Worm (Caenorhabditis elegans) whole organism, L4 larva: ENCODE results near the gene F13C5.2.

Experiments
- F26F4.8 ChIP-seq: fragments of 200-800 bp; sonication (Bioruptor generic); conservative IDR thresholded peaks from 2 replicates; pipeline ENCODE4 v1.3.6; 2022; ENCODE audit warnings: missing genetic modification characterization, missing compliant biosample characterization
- T20F7.1 ChIP-seq: fragments of 200-800 bp; sonication (Bioruptor generic); optimal IDR thresholded peaks from 2 replicates; lab custom pipeline; 2018; ENCODE audit warnings: mild to moderate bottlenecking, missing genetic modification characterization, missing compliant biosample characterization
- T26A8.4 ChIP-seq: fragments of 200-800 bp; sonication (Bioruptor generic); IDR thresholded peaks from 2 replicates; pipeline ENCODE4 v1.3.6; 2022; ENCODE audit warnings: missing genetic modification characterization, missing compliant biosample characterization
- Y105C5A.15 ChIP-seq: fragments of 200-800 bp; sonication (Bioruptor generic); IDR thresholded peaks from 2 replicates; pipeline ENCODE4 v1.3.6; 2022; ENCODE audit warnings: missing genetic modification characterization, missing compliant biosample characterization
- Y5F2A.4 ChIP-seq: fragments of 200-800 bp; sonication (Bioruptor generic); optimal IDR thresholded peaks from 2 replicates; lab custom pipeline; 2018; ENCODE audit warnings: mild to moderate bottlenecking, missing genetic modification characterization, missing compliant biosample characterization
- ZK337.2 ChIP-seq: fragments of 200-800 bp; sonication (Bioruptor generic); IDR thresholded peaks from 2 replicates; pipeline ENCODE4 v1.3.6; 2022; ENCODE audit warnings: missing genetic modification reagents, missing genetic modification characterization, missing compliant biosample characterization
- ZK546.5 ChIP-seq, 2 experiments: sonication (generic microtip); optimal IDR thresholded peaks; 2 replicates each; lab custom pipeline; 2017; ENCODE audit warnings: missing biosample characterization in 2 of 2, missing genetic modification characterization in 2 of 2
- aha-1 ChIP-seq: fragments of 150-350 bp; peaks from one replicate; lab custom pipeline; 2014; ENCODE audit warnings: missing biosample characterization, missing genetic modification characterization
- ceh-28 ChIP-seq: fragments of 150-350 bp; optimal IDR thresholded peaks from 2 replicates; lab custom pipeline; 2014; ENCODE audit warnings: missing biosample characterization, missing genetic modification reagents, missing genetic modification characterization
- ceh-32 ChIP-seq: sonication (generic microtip); optimal IDR thresholded peaks from 2 replicates; lab custom pipeline; 2016; ENCODE audit warnings: mild to moderate bottlenecking, missing genetic modification characterization, missing compliant biosample characterization; ENCODE audit not compliant: poor library complexity
- ceh-62 ChIP-seq: sonication (generic microtip); optimal IDR thresholded peaks from 2 replicates; lab custom pipeline; 2017; ENCODE audit warnings: missing biosample characterization, missing genetic modification characterization
- ceh-82 ChIP-seq: sonication (generic microtip); optimal IDR thresholded peaks from 2 replicates; lab custom pipeline; 2017; ENCODE audit warnings: missing biosample characterization, missing genetic modification characterization
- ces-1 ChIP-seq: fragments of 150-350 bp; sonication (generic microtip); optimal IDR thresholded peaks from 4 replicates; lab custom pipeline; 2014; ENCODE audit warnings: missing biosample characterization, missing genetic modification reagents, missing genetic modification characterization
- cey-2 ChIP-seq: sonication (generic microtip); optimal IDR thresholded peaks from 3 replicates; lab custom pipeline; 2017; ENCODE audit warnings: missing genetic modification characterization, mild to moderate bottlenecking, missing compliant biosample characterization, antibody characterized with exemption, borderline replicate concordance; ENCODE audit not compliant: insufficient read depth
- ctbp-1 ChIP-seq: fragments of 200-800 bp; sonication (Bioruptor generic); IDR thresholded peaks from 2 replicates; pipeline ENCODE4 v1.3.6; 2022; ENCODE audit warnings: missing genetic modification reagents, missing genetic modification characterization, missing compliant biosample characterization
- daf-19 ChIP-seq: fragments of 200-800 bp; sonication (Bioruptor generic); conservative IDR thresholded peaks from 2 replicates; pipeline ENCODE4 v1.3.6; 2022; ENCODE audit warnings: missing genetic modification characterization, missing compliant biosample characterization
- daf-8 ChIP-seq: fragments of 200-800 bp; sonication (Bioruptor generic); IDR thresholded peaks from 2 replicates; pipeline ENCODE4 v1.3.6; 2022; ENCODE audit warnings: missing genetic modification characterization, missing compliant biosample characterization
- dmd-8 ChIP-seq: fragments of 200-800 bp; sonication (Bioruptor generic); IDR thresholded peaks from 2 replicates; pipeline ENCODE4 v1.3.6; 2022; ENCODE audit warnings: missing genetic modification characterization, missing compliant biosample characterization
- dve-1 ChIP-seq: sonication (generic microtip); optimal IDR thresholded peaks from 2 replicates; lab custom pipeline; 2017; ENCODE audit warnings: antibody characterized with exemption, mild to moderate bottlenecking, missing genetic modification characterization, missing compliant biosample characterization; ENCODE audit not compliant: insufficient read depth
- egl-43 ChIP-seq: fragments of 200-800 bp; sonication (Bioruptor generic); IDR thresholded peaks from 2 replicates; pipeline ENCODE4 v1.3.6; 2022; ENCODE audit warnings: missing genetic modification reagents, missing genetic modification characterization, missing compliant biosample characterization
- fkh-10 ChIP-seq: fragments of 150-350 bp; optimal IDR thresholded peaks from 2 replicates; lab custom pipeline; 2014; ENCODE audit warnings: missing biosample characterization, missing genetic modification reagents, missing genetic modification characterization
- hlh-11 ChIP-seq: fragments of 200-800 bp; sonication (Bioruptor generic); optimal IDR thresholded peaks from 2 replicates; lab custom pipeline; 2018; ENCODE audit warnings: mild to moderate bottlenecking, missing genetic modification characterization, missing compliant biosample characterization
- hmg-1.1 ChIP-seq: fragments of 200-800 bp; sonication (Bioruptor generic); IDR thresholded peaks from 2 replicates; pipeline ENCODE4 v1.3.6; 2022; ENCODE audit warnings: missing genetic modification reagents, missing genetic modification characterization, missing compliant biosample characterization
- lim-7 ChIP-seq: fragments of 200-800 bp; sonication (Bioruptor generic); IDR thresholded peaks from 2 replicates; pipeline ENCODE4 v1.3.6; 2022; ENCODE audit warnings: missing genetic modification characterization, missing compliant biosample characterization
- lin-13 ChIP-seq: fragments of 150-350 bp; optimal IDR thresholded peaks from 2 replicates; lab custom pipeline; 2014; ENCODE audit warnings: missing biosample characterization, missing genetic modification reagents, missing genetic modification characterization
- mxl-2 ChIP-seq: fragments of 200-800 bp; sonication (Bioruptor generic); conservative IDR thresholded peaks from 2 replicates; pipeline ENCODE4 v1.3.6; 2022; ENCODE audit warnings: missing genetic modification reagents, missing genetic modification characterization, missing compliant biosample characterization
- mxl-3 ChIP-seq: fragments of 200-800 bp; sonication (Bioruptor generic); optimal IDR thresholded peaks from 2 replicates; lab custom pipeline; 2018; ENCODE audit warnings: mild to moderate bottlenecking, missing genetic modification characterization, missing compliant biosample characterization
- nhr-102 ChIP-seq: sonication (generic microtip); optimal IDR thresholded peaks from 2 replicates; lab custom pipeline; 2016; ENCODE audit warnings: mild to moderate bottlenecking, missing genetic modification characterization, moderate library complexity, missing compliant biosample characterization
- nhr-111 ChIP-seq: fragments of 200-800 bp; sonication (Bioruptor generic); optimal IDR thresholded peaks from 2 replicates; lab custom pipeline; 2018; ENCODE audit warnings: mild to moderate bottlenecking, missing genetic modification characterization, missing compliant biosample characterization
- nhr-25 ChIP-seq: sonication (generic microtip); optimal IDR thresholded peaks from 2 replicates; lab custom pipeline; 2017; ENCODE audit warnings: missing genetic modification characterization, mild to moderate bottlenecking, missing compliant biosample characterization, antibody characterized with exemption, moderate library complexity, borderline replicate concordance; ENCODE audit not compliant: insufficient read depth
- nhr-42 ChIP-seq: fragments of 200-800 bp; sonication (Bioruptor generic); IDR thresholded peaks from 2 replicates; pipeline ENCODE4 v1.3.6; 2022; ENCODE audit warnings: missing genetic modification characterization, missing compliant biosample characterization
- nhr-76 ChIP-seq: fragments of 150-350 bp; optimal IDR thresholded peaks from 2 replicates; lab custom pipeline; 2014; ENCODE audit warnings: missing biosample characterization, missing genetic modification characterization
- nhr-77 ChIP-seq: fragments of 150-350 bp; optimal IDR thresholded peaks from 2 replicates; lab custom pipeline; 2014; ENCODE audit warnings: missing biosample characterization, missing genetic modification characterization
- pha-4 ChIP-seq, 2 experiments: fragments of 150-350 bp in 1 of 2; fragments of 200-800 bp in 1 of 2; sonication (Bioruptor generic) in 1 of 2; IDR thresholded peaks in 1 of 2; optimal IDR thresholded peaks in 1 of 2; 2 replicates each; pipeline versions ENCODE4 v1.3.6 to Lab custom; 2014 to 2022; ENCODE audit warnings: missing genetic modification characterization in 2 of 2, missing genetic modification reagents in 2 of 2, missing biosample characterization in 1 of 2, missing compliant biosample characterization in 1 of 2
- pqm-1 ChIP-seq: sonication (generic microtip); optimal IDR thresholded peaks from 2 replicates; lab custom pipeline; 2017; ENCODE audit warnings: missing biosample characterization, missing genetic modification characterization
- rbr-2 ChIP-seq: sonication (generic microtip); optimal IDR thresholded peaks from 2 replicates; lab custom pipeline; 2016; ENCODE audit warnings: missing genotype, missing genetic modification characterization, missing compliant biosample characterization
- set-16 ChIP-seq: fragments of 200-800 bp; sonication (Bioruptor generic); IDR thresholded peaks from 2 replicates; pipeline ENCODE4 v1.3.6; 2022; ENCODE audit warnings: missing genetic modification reagents, missing genetic modification characterization, missing compliant biosample characterization
- spr-3 ChIP-seq: fragments of 200-800 bp; sonication (Bioruptor generic); optimal IDR thresholded peaks from 2 replicates; lab custom pipeline; 2018; ENCODE audit warnings: mild to moderate bottlenecking, missing genetic modification characterization, missing compliant biosample characterization
- tra-1 ChIP-seq: fragments of 200-800 bp; sonication (Bioruptor generic); IDR thresholded peaks from 2 replicates; pipeline ENCODE4 v1.3.6; 2022; ENCODE audit warnings: missing genetic modification reagents, missing genetic modification characterization, missing compliant biosample characterization
- unc-130 ChIP-seq: sonication (generic microtip); optimal IDR thresholded peaks from 2 replicates; lab custom pipeline; 2016; ENCODE audit warnings: missing genetic modification reagents, missing genetic modification characterization, missing compliant biosample characterization
- unc-62 ChIP-seq, 3 experiments: fragments of 150-350 bp in 1 of 3; sonication (generic microtip); optimal IDR thresholded peaks in 2 of 3; peaks in 1 of 3; 1 replicate in 1 of 3; 2 replicates in 2 of 3; lab custom pipeline; 2014 to 2017; ENCODE audit warnings: missing biosample characterization in 3 of 3, missing genetic modification characterization in 3 of 3, missing genetic modification reagents in 3 of 3, missing genotype in 1 of 3
- zag-1 ChIP-seq: fragments of 150-350 bp; optimal IDR thresholded peaks from 2 replicates; lab custom pipeline; 2014; ENCODE audit warnings: missing biosample characterization, missing genetic modification characterization
- zip-2 ChIP-seq: fragments of 150-350 bp; optimal IDR thresholded peaks from 2 replicates; lab custom pipeline; 2014; ENCODE audit warnings: missing biosample characterization, missing genetic modification characterization

F13C5.2 gene

DNA sequence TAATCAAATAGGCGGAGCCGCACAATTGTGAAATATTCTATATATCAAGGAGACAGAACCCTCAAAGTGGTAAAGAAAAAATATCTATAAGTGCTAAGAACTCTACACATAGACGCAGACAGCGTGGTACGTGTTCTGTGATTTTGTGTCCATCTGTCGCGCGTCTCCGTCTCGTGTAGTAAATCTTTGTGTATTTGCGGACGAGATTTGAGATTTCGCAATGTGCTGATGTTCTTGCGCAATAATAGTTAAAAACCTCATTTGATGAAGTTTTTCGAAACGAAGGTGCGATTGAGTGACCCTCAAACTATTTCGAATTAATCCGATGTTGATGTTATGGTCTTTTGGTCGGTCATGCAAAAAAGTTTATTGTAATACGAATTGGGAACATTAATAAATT is 20.5 kb upstream of the F13C5.2 start (continued):
- no peak for TF ChIP-seq nhr-76 (tag; lab: Kevin White, UChicago)
- TF ChIP-seq daf-19 (GFP tag; lab: Robert Waterston, UW): no peak
- TF ChIP-seq ceh-32 (tag; lab: Kevin White, UChicago): no peak
- no peak for TF ChIP-seq nhr-25 (tag; lab: Kevin White, UChicago)
- no peak for TF ChIP-seq mxl-2 (GFP tag; lab: Robert Waterston, UW)
- no peak for TF ChIP-seq ceh-82
- no peak for TF ChIP-seq daf-8 (GFP tag; lab: Robert Waterston, UW)
- peak; percentile 28 for TF ChIP-seq hlh-11 (tag; lab: Kevin White, UChicago)
- no peak for TF ChIP-seq egl-43 (GFP tag; lab: Robert Waterston, UW)
- TF ChIP-seq T26A8.4 (GFP tag; lab: Robert Waterston, UW): no peak
- peak; percentile 22 for TF ChIP-seq mxl-3 (GFP tag; lab: Kevin White, UChicago)
- TF ChIP-seq ceh-28 (tag; lab: Kevin White, UChicago): no peak
- peak; percentile 85 for TF ChIP-seq zip-2 (tag; lab: Kevin White, UChicago)
- TF ChIP-seq rbr-2: peak; percentile 26
- no peak for TF ChIP-seq cey-2

DNA sequence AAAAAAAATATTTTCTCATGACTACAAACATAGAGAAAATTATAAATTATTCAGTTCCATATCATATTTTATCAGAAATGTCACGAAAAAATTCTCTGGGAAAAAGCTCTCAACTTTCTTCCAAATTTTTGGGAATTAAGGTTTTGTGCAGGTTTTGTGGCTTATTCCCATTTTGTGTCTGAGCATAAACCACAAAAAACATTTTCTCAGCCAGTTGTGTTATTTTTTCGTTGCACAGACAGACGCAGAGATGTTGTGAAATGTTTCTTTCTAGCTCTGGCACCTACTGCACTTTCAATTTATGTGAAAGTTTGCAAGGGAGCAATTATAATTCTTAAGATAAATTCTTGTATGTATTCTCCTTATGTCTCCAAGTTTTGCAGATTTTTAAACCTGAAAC is 18.7 kb upstream of the F13C5.2 start:
- peak; percentile 64 for TF ChIP-seq nhr-102 (tag; lab: Kevin White, UChicago)
- TF ChIP-seq egl-43 (GFP tag; lab: Robert Waterston, UW): no peak

DNA sequence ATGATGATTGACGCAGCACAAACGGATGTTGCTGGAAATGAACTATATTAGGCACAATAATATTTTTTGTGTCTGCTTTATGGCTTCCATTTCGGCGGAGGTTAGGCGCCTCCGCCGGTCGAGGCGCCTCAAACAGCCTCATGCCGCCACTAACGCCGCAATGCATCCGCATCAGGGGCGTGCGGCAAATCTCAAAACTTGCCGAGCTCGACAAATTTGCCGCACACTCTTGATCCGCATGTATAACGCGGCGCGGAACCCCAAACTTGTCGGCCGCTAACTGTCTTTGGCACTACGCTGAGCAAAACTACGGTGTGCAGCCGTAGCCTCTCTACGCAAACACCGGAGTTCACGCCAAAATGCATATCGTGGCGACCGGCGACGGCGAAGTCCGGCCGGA is 12.0 kb upstream of the F13C5.2 start:
- peak; percentile 70 for TF ChIP-seq set-16 (GFP tag; lab: Robert Waterston, UW)
- no peak for TF ChIP-seq hmg-1.1 (GFP tag; lab: Robert Waterston, UW)
- TF ChIP-seq hlh-11 (tag; lab: Kevin White, UChicago): no peak
- TF ChIP-seq pha-4 (GFP tag; IDR thresholded peaks at IDR 0.05; lab: Robert Waterston, UW): no peak
- no peak for TF ChIP-seq pha-4 (tag; optimal IDR thresholded peaks at IDR 0.05; lab: Kevin White, UChicago)
- no peak for TF ChIP-seq T20F7.1
- TF ChIP-seq nhr-111 (GFP tag; lab: Kevin White, UChicago): no peak

DNA sequence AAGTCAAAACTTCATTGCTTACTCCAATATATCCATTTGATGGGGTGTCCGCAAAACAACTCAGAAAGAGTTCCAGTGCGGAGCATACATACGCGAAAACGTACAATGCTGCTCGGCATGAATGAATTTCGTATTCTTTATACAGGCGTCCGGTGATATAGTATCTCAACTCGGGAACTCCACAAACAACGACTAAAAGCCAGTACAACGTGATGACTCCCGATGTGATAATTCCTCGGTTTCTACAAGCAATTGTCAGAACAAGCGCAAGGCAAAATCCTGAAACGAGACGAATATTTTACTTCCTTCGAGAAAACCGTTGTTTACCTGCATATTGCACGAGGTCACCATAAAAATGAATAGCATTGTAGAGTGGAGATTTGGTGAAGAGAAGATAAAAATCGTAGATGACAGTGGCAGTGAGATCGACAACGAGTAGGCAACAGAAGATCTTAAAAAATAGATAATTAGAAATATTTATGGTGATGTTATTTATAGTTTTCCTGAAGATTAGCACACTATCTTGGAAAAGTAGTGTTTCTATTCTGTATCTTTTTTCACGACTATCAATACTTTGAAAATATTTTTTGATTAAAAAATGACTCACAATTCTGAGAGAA is 8.1 kb upstream of the F13C5.2 start:
- no peak for TF ChIP-seq pqm-1
- TF ChIP-seq aha-1 (tag; lab: Kevin White, UChicago): peak; percentile 41
- TF ChIP-seq cey-2: no peak
- no peak for TF ChIP-seq ces-1 (GFP tag; lab: Kevin White, UChicago)
- TF ChIP-seq unc-62 (GFP tag; optimal IDR thresholded peaks at IDR 0.05 in 1 of 2; lab: Kevin White, UChicago): peak in 1 of 2 experiments; percentile 93
- TF ChIP-seq unc-62 (tag; optimal IDR thresholded peaks at IDR 0.05; lab: Kevin White, UChicago): no peak
- TF ChIP-seq zag-1 (tag; lab: Kevin White, UChicago): no peak
- TF ChIP-seq lin-13 (GFP tag; lab: Kevin White, UChicago): no peak
- TF ChIP-seq tra-1 (GFP tag; lab: Robert Waterston, UW): no peak
- TF ChIP-seq Y105C5A.15: no peak
- TF ChIP-seq hlh-11 (tag; lab: Kevin White, UChicago): no peak
- TF ChIP-seq, all 104 proteins: peak for 2

DNA sequence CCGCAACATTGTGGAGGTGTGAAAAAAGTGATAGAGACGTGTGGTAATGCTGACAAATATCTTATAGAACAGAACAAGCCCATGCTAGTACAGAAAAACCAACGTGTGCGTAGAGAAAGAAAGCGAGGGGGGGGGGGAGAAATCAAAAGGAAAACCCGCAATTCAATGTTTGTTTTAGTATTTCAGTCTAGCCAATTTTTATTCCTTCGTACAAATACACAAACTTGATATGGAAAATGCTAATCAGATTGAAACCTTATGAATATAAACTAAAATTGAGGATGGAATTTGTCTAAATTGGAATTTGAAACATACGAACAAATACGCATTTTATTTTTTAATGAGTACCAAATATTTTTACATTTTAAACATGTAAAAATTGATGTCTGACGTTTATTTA is 6.0 kb upstream of the F13C5.2 start, which contains the start of gene mrp-1:
Gene mrp-1 (minus strand): TSS at position 101 of the 400 bp plus-strand sequence.
- TF ChIP-seq ceh-62 (tag; lab: Kevin White, UChicago) (no peak), ctbp-1 (no peak), fkh-10 (GFP tag; lab: Kevin White, UChicago) (no peak), dve-1 (tag; lab: Kevin White, UChicago) (no peak), lin-13 (GFP tag; lab: Kevin White, UChicago) (no peak), ZK337.2 (no peak), ceh-32 (tag; lab: Kevin White, UChicago) (no peak), lim-7 (GFP tag; lab: Robert Waterston, UW) (no peak), unc-130 (GFP tag; lab: Kevin White, UChicago) (no peak), nhr-77 (tag; lab: Kevin White, UChicago) (no peak), dmd-8 (GFP tag; lab: Robert Waterston, UW) (no peak), nhr-42 (GFP tag; lab: Robert Waterston, UW) (no peak), ZK546.5 (tag; optimal IDR thresholded peaks at IDR 0.05; lab: Kevin White, UChicago) (no peak), F26F4.8 (GFP tag; lab: Robert Waterston, UW) (no peak), Y5F2A.4 (no peak), spr-3 (GFP tag; lab: Kevin White, UChicago) (no peak), T20F7.1 (no peak)
